Fruit fly (Drosophila melanogaster) whole organism, embryonic: Measurements from ENCODE around the gene CG31139.

ENCODE experiments used
- Aef1 ChIP-seq: fragments of 200-800 bp; sonication (Bioruptor generic); IDR thresholded peaks from 3 replicates; pipeline ENCODE4 v1.3.6; 2022; ENCODE audit warnings: missing biosample characterization, missing genetic modification characterization
- Atf6 ChIP-seq: fragments of 200-800 bp; sonication (Bioruptor generic); IDR thresholded peaks from 2 replicates; pipeline ENCODE4 v1.3.6; 2022; ENCODE audit warnings: missing biosample characterization, missing genetic modification characterization
- BtbVII ChIP-seq: fragments of 200-800 bp; sonication (Bioruptor generic); optimal IDR thresholded peaks from 3 replicates; lab custom pipeline; 2017; ENCODE audit warnings: missing biosample characterization, mild to moderate bottlenecking, missing genetic modification characterization
- CG10366 ChIP-seq: fragments of 200-800 bp; sonication (Bioruptor generic); IDR thresholded peaks from 2 replicates; pipeline ENCODE4 v1.3.6; 2022; ENCODE audit warnings: missing biosample characterization, missing genetic modification characterization
- CG12744 ChIP-seq: fragments of 200-800 bp; sonication (Bioruptor generic); optimal IDR thresholded peaks from 2 replicates; lab custom pipeline; 2016; ENCODE audit warnings: missing biosample characterization, missing genetic modification characterization
- CG13296 ChIP-seq: fragments of 200-800 bp; sonication (Bioruptor generic); optimal IDR thresholded peaks from 3 replicates; lab custom pipeline; 2018; ENCODE audit warnings: missing biosample characterization, mild to moderate bottlenecking, missing genetic modification characterization
- CG15696 ChIP-seq: fragments of 200-800 bp; sonication (Bioruptor generic); optimal IDR thresholded peaks from 2 replicates; lab custom pipeline; 2019; ENCODE audit warnings: missing biosample characterization, mild to moderate bottlenecking, missing genetic modification characterization, moderate library complexity
- CG17359 ChIP-seq: fragments of 200-800 bp; sonication (Bioruptor generic); optimal IDR thresholded peaks from 3 replicates; lab custom pipeline; 2018; ENCODE audit warnings: missing biosample characterization, mild to moderate bottlenecking, missing genetic modification characterization, moderate library complexity
- CG17385 ChIP-seq: fragments of 200-800 bp; sonication (Bioruptor generic); optimal IDR thresholded peaks from 3 replicates; lab custom pipeline; 2018; ENCODE audit warnings: missing biosample characterization, mild to moderate bottlenecking, missing genetic modification characterization
- CG2678 ChIP-seq: fragments of 200-800 bp; sonication (Bioruptor generic); optimal IDR thresholded peaks from 3 replicates; lab custom pipeline; 2019; ENCODE audit warnings: missing biosample characterization, mild to moderate bottlenecking, missing genetic modification characterization, moderate library complexity
- CG2875 ChIP-seq: fragments of 200-800 bp; sonication (Bioruptor generic); optimal IDR thresholded peaks from 2 replicates; lab custom pipeline; 2017; ENCODE audit warnings: missing biosample characterization, mild to moderate bottlenecking, missing genetic modification characterization, missing genetic modification reagents
- CG2889 ChIP-seq: fragments of 200-800 bp; sonication (Bioruptor generic); IDR thresholded peaks from 3 replicates; pipeline ENCODE4 v1.3.6; 2022; ENCODE audit warnings: missing biosample characterization, missing genetic modification characterization
- CG30020 ChIP-seq: fragments of 200-800 bp; optimal IDR thresholded peaks from 2 replicates; lab custom pipeline; 2019; ENCODE audit warnings: missing biosample characterization, mild to moderate bottlenecking, missing genetic modification characterization, moderate library complexity
- CG32532 ChIP-seq: fragments of 200-800 bp; sonication (Bioruptor generic); IDR thresholded peaks from 2 replicates; pipeline ENCODE4 v1.3.6; 2022; ENCODE audit warnings: missing biosample characterization, missing genetic modification characterization
- CG34422 ChIP-seq: fragments of 200-800 bp; sonication (Bioruptor generic); IDR thresholded peaks from 3 replicates; pipeline ENCODE4 v1.3.6; 2022; ENCODE audit warnings: missing biosample characterization, missing genetic modification characterization
- CG3726 ChIP-seq: fragments of 200-800 bp; sonication (Bioruptor generic); IDR thresholded peaks from 3 replicates; pipeline ENCODE4, ENCODE4 v1.3.6; 2022; ENCODE audit warnings: missing biosample characterization, missing genetic modification characterization
- CG42726 ChIP-seq: fragments of 200-800 bp; sonication (Bioruptor generic); IDR thresholded peaks from 2 replicates; pipeline ENCODE4 v1.3.6; 2022; ENCODE audit warnings: missing biosample characterization, missing genetic modification characterization; ENCODE audit not compliant: partially characterized antibody
- CG4617 ChIP-seq: fragments of 200-800 bp; sonication (Bioruptor generic); optimal IDR thresholded peaks from 3 replicates; lab custom pipeline; 2016; ENCODE audit warnings: missing biosample characterization, missing genetic modification characterization, borderline replicate concordance
- CG6254 ChIP-seq: fragments of 200-800 bp; sonication (Bioruptor generic); optimal IDR thresholded peaks from 3 replicates; lab custom pipeline; 2017; ENCODE audit warnings: mild to moderate bottlenecking, missing biosample characterization, missing genetic modification reagents, missing genetic modification characterization
- CG6272 ChIP-seq: fragments of 200-800 bp; sonication (Bioruptor generic); IDR thresholded peaks from 2 replicates; pipeline ENCODE4 v1.3.6; 2022; ENCODE audit warnings: missing biosample characterization, missing genetic modification characterization
- CG6689 ChIP-seq: fragments of 200-800 bp; sonication (Bioruptor generic); IDR thresholded peaks from 2 replicates; pipeline ENCODE4 v1.3.6; 2022; ENCODE audit warnings: missing biosample characterization, missing genetic modification characterization
- CG8089 ChIP-seq: fragments of 200-800 bp; sonication (Bioruptor generic); optimal IDR thresholded peaks from 3 replicates; lab custom pipeline; 2016; ENCODE audit warnings: missing biosample characterization, missing genetic modification characterization
- CG9437 ChIP-seq: fragments of 200-800 bp; sonication (Bioruptor generic); optimal IDR thresholded peaks from 2 replicates; lab custom pipeline; 2018; ENCODE audit warnings: missing biosample characterization, mild to moderate bottlenecking, missing genetic modification characterization
- CG9876 ChIP-seq: fragments of 200-800 bp; sonication (Bioruptor generic); optimal IDR thresholded peaks from 2 replicates; lab custom pipeline; 2016; ENCODE audit warnings: missing biosample characterization, missing genetic modification characterization
- D19B ChIP-seq: fragments of 200-800 bp; sonication (Bioruptor generic); optimal IDR thresholded peaks from 2 replicates; lab custom pipeline; 2017; ENCODE audit warnings: missing biosample characterization, mild to moderate bottlenecking, missing genetic modification characterization
- E2f2 ChIP-seq: fragments of 200-800 bp; sonication (Bioruptor generic); IDR thresholded peaks from 2 replicates; pipeline ENCODE4 v1.3.6; 2022; ENCODE audit warnings: missing biosample characterization, missing genetic modification characterization
- Fer2 ChIP-seq: fragments of 200-800 bp; sonication (Bioruptor generic); optimal IDR thresholded peaks from 2 replicates; lab custom pipeline; 2018; ENCODE audit warnings: missing biosample characterization, mild to moderate bottlenecking, missing genetic modification characterization, moderate library complexity
- HLH3B ChIP-seq: fragments of 200-800 bp; sonication (Bioruptor generic); IDR thresholded peaks from 2 replicates; pipeline ENCODE4 v1.3.6; 2022; ENCODE audit warnings: missing biosample characterization, missing genetic modification characterization
- HmgD ChIP-seq: fragments of 200-800 bp; sonication (Bioruptor generic); optimal IDR thresholded peaks from 3 replicates; lab custom pipeline; 2016; ENCODE audit warnings: missing biosample characterization, missing genetic modification characterization
- Hr51 ChIP-seq, 2 experiments: fragments of 200-800 bp; sonication (Bioruptor generic); optimal IDR thresholded peaks; 2 replicates in 1 of 2; 3 replicates in 1 of 2; lab custom pipeline; 2016 to 2018; ENCODE audit warnings: missing biosample characterization in 2 of 2, missing genetic modification characterization in 2 of 2, mild to moderate bottlenecking in 1 of 2, moderate library complexity in 1 of 2
- Hsf ChIP-seq: fragments of 200-800 bp; sonication (Bioruptor generic); optimal IDR thresholded peaks from 3 replicates; lab custom pipeline; 2016; ENCODE audit warnings: missing biosample characterization, missing genetic modification characterization
- Mad ChIP-seq: fragments of 200-800 bp; sonication (Bioruptor generic); optimal IDR thresholded peaks from 2 replicates; lab custom pipeline; 2016; ENCODE audit warnings: missing biosample characterization, missing genetic modification characterization
- Med ChIP-seq: fragments of 200-800 bp; sonication (Bioruptor generic); peaks from one replicate; lab custom pipeline; 2016; ENCODE audit warnings: missing biosample characterization, missing genetic modification characterization, mild to moderate bottlenecking, inconsistent platforms, moderate library complexity
- Neu2 ChIP-seq: fragments of 200-800 bp; sonication (Bioruptor generic); optimal IDR thresholded peaks from 3 replicates; lab custom pipeline; 2016; ENCODE audit warnings: missing biosample characterization, missing genetic modification characterization, borderline replicate concordance
- Nf-YA ChIP-seq: fragments of 200-800 bp; sonication (Bioruptor generic); IDR thresholded peaks from 2 replicates; pipeline ENCODE4 v1.3.6; 2022; ENCODE audit warnings: missing biosample characterization, missing genetic modification characterization
- Oaz ChIP-seq: fragments of 200-800 bp; sonication (Bioruptor generic); IDR thresholded peaks from 2 replicates; pipeline ENCODE4 v1.3.6; 2022; ENCODE audit warnings: missing biosample characterization, missing genetic modification characterization
- Pdp1 ChIP-seq, 2 experiments: fragments of 200-800 bp; sonication (Bioruptor generic); optimal IDR thresholded peaks; 3 replicates each; lab custom pipeline; 2016; ENCODE audit warnings: missing biosample characterization in 2 of 2, missing genetic modification characterization in 2 of 2, mild to moderate bottlenecking in 1 of 2, moderate library complexity in 1 of 2
- abd-A ChIP-seq: fragments of 200-800 bp; sonication (Bioruptor generic); optimal IDR thresholded peaks from 3 replicates; lab custom pipeline; 2019; ENCODE audit warnings: missing biosample characterization, mild to moderate bottlenecking, missing genetic modification characterization, moderate library complexity
- aop ChIP-seq: fragments of 200-800 bp; sonication (Bioruptor generic); IDR thresholded peaks from 2 replicates; pipeline ENCODE4 v1.3.6; 2022; ENCODE audit warnings: missing biosample characterization, missing genetic modification characterization
- ato ChIP-seq: fragments of 200-800 bp; sonication (Bioruptor generic); IDR thresholded peaks from 2 replicates; pipeline ENCODE4 v1.3.6; 2022; ENCODE audit warnings: missing biosample characterization, missing genetic modification characterization; ENCODE audit not compliant: partially characterized antibody
- crc ChIP-seq: fragments of 200-800 bp; sonication (Bioruptor generic); optimal IDR thresholded peaks from 2 replicates; lab custom pipeline; 2016; ENCODE audit warnings: missing biosample characterization, missing genetic modification characterization
- croc ChIP-seq: fragments of 200-800 bp; sonication (Bioruptor generic); conservative IDR thresholded peaks from 3 replicates; pipeline ENCODE4 v1.3.6; 2022; ENCODE audit warnings: missing biosample characterization, missing genetic modification characterization
- disco-r ChIP-seq: fragments of 200-800 bp; sonication (Bioruptor generic); optimal IDR thresholded peaks from 2 replicates; lab custom pipeline; 2016; ENCODE audit warnings: missing biosample characterization, missing genetic modification characterization
- emc ChIP-seq: fragments of 200-800 bp; sonication (Bioruptor generic); optimal IDR thresholded peaks from 2 replicates; lab custom pipeline; 2016; ENCODE audit warnings: missing biosample characterization, missing genetic modification characterization
- lmd ChIP-seq: fragments of 200-800 bp; sonication (Bioruptor generic); IDR thresholded peaks from 2 replicates; pipeline ENCODE4 v1.3.6; 2022; ENCODE audit warnings: missing biosample characterization, missing genetic modification characterization
- mld ChIP-seq: fragments of 200-800 bp; sonication (Bioruptor generic); IDR thresholded peaks from 3 replicates; pipeline ENCODE4 v1.3.6; 2022; ENCODE audit warnings: missing biosample characterization, missing genetic modification characterization; ENCODE audit not compliant: partially characterized antibody
- pzg ChIP-seq: fragments of 200-800 bp; sonication (Bioruptor generic); optimal IDR thresholded peaks from 3 replicates; lab custom pipeline; 2018; ENCODE audit warnings: missing biosample characterization, mild to moderate bottlenecking, missing genetic modification characterization, moderate library complexity
- schlank ChIP-seq: fragments of 200-800 bp; sonication (Bioruptor generic); optimal IDR thresholded peaks from 2 replicates; lab custom pipeline; 2018; ENCODE audit warnings: missing biosample characterization, mild to moderate bottlenecking, missing genetic modification characterization
- sens-2 ChIP-seq: fragments of 200-800 bp; sonication (Bioruptor generic); IDR thresholded peaks from 2 replicates; pipeline ENCODE4 v1.3.6; 2022; ENCODE audit warnings: missing biosample characterization, missing genetic modification characterization
- so ChIP-seq: fragments of 200-800 bp; sonication (Bioruptor generic); IDR thresholded peaks from 3 replicates; pipeline ENCODE4 v1.3.6; 2022; ENCODE audit warnings: missing biosample characterization, missing genetic modification characterization
- z ChIP-seq: fragments of 200-800 bp; sonication (Bioruptor generic); IDR thresholded peaks from 3 replicates; pipeline ENCODE4 v1.3.6; 2022; ENCODE audit warnings: missing biosample characterization, missing genetic modification characterization

CG31139 gene

dm6 chr3R:22781412-22781811 is 32.6 kb upstream of the CG31139 start (continued):
- TF ChIP-seq D19B (no peak), Mad (GFP tag; lab: Kevin White, UChicago) (no peak), CG6254 (GFP tag; lab: Kevin White, UChicago) (peak; percentile 28), CG15696 (no peak), CG13296 (GFP tag; lab: Kevin White, UChicago) (no peak), CG9876 (GFP tag; lab: Kevin White, UChicago) (no peak), CG10366 (peak; percentile 30; the same call in 1 of the 2 replicates), CG30020 (tag; lab: Kevin White, UChicago) (no peak), E2f2 (GFP tag; lab: Robert Waterston, UW) (peak; percentile 33), CG12744 (GFP tag; lab: Kevin White, UChicago) (no peak), CG8089 (GFP tag; lab: Kevin White, UChicago) (no peak), CG17359 (peak; percentile 2), sens-2 (GFP tag; lab: Robert Waterston, UW) (no peak), disco-r (GFP tag; lab: Kevin White, UChicago) (no peak), BtbVII (GFP tag; lab: Kevin White, UChicago) (no peak), Pdp1 (GFP tag; optimal IDR thresholded peaks at IDR 0.05; lab: Kevin White, UChicago) (peak in 1 of 2 experiments; percentile 93), CG4617 (GFP tag; lab: Kevin White, UChicago) (no peak), CG42726 (GFP tag; lab: Robert Waterston, UW) (no peak), Aef1 (no peak), Atf6 (peak; percentile 68; the same call in 1 of the 2 replicates), aop (GFP tag; lab: Robert Waterston, UW) (no peak), Med (no peak), emc (no peak), HmgD (GFP tag; lab: Kevin White, UChicago) (no peak), pzg (no peak), Oaz (GFP tag; lab: Robert Waterston, UW) (no peak), schlank (tag; lab: Kevin White, UChicago) (no peak), CG2889 (GFP tag; lab: Robert Waterston, UW) (no peak), z (GFP tag; lab: Robert Waterston, UW) (peak; percentile 46; the same call in 1 of the 3 replicates), CG2875 (GFP tag; lab: Kevin White, UChicago) (no peak), CG32532 (peak; percentile 63), CG2678 (tag; lab: Kevin White, UChicago) (no peak), CG3726 (GFP tag; lab: Robert Waterston, UW) (no peak), Hr51 (GFP tag; optimal IDR thresholded peaks at IDR 0.05; lab: Kevin White, UChicago) (no peak), ato (no peak), lmd (no peak), CG9437 (GFP tag; lab: Kevin White, UChicago) (no peak), mld (GFP tag; lab: Robert Waterston, UW) (no peak), CG17385 (GFP tag; lab: Kevin White, UChicago) (peak; percentile 29), HLH3B (GFP tag; lab: Robert Waterston, UW) (no peak; the same call in 1 of the 2 replicates), CG34422 (GFP tag; lab: Robert Waterston, UW) (peak; percentile 42; the same call in 1 of the 3 replicates), Hsf (GFP tag; lab: Kevin White, UChicago) (no peak), Nf-YA (no peak), Neu2 (GFP tag; lab: Kevin White, UChicago) (no peak), so (GFP tag; lab: Robert Waterston, UW) (peak; percentile 78; the same call in 2 of the 3 replicates), abd-A (tag; lab: Kevin White, UChicago) (no peak), CG6689 (no peak), crc (GFP tag; lab: Kevin White, UChicago) (no peak), croc (GFP tag; lab: Robert Waterston, UW) (no peak), Fer2 (tag; lab: Kevin White, UChicago) (no peak), CG6272 (GFP tag; lab: Robert Waterston, UW) (no peak)
